Fruit fly (Drosophila melanogaster) whole organism, embryonic: ENCODE measurements around the gene CG11898.

Experiments used
- CG10209 ChIP-seq: fragments of 200-800 bp; sonication (Bioruptor generic); optimal IDR thresholded peaks from 3 replicates; lab custom pipeline; 2017; ENCODE audit warnings: missing biosample characterization, mild to moderate bottlenecking, missing genetic modification characterization, missing genetic modification reagents
- CG10267 ChIP-seq: fragments of 200-800 bp; sonication (Bioruptor generic); optimal IDR thresholded peaks from 2 replicates; lab custom pipeline; 2018; ENCODE audit warnings: missing biosample characterization, mild to moderate bottlenecking, missing genetic modification characterization, moderate library complexity
- CG10274 ChIP-seq: fragments of 200-800 bp; sonication (Bioruptor generic); optimal IDR thresholded peaks from 3 replicates; lab custom pipeline; 2017; ENCODE audit warnings: missing biosample characterization, mild to moderate bottlenecking, missing genetic modification characterization
- CG10959 ChIP-seq: fragments of 200-800 bp; sonication (Bioruptor generic); IDR thresholded peaks from 2 replicates; pipeline ENCODE4 v1.3.6; 2022; ENCODE audit warnings: missing biosample characterization, missing genetic modification characterization
- CG11560 ChIP-seq: fragments of 200-800 bp; sonication (Bioruptor generic); IDR thresholded peaks from 3 replicates; pipeline ENCODE4 v1.3.6; 2022; ENCODE audit warnings: missing biosample characterization, missing genetic modification characterization
- CG12299 ChIP-seq: fragments of 200-800 bp; sonication (Bioruptor generic); optimal IDR thresholded peaks from 2 replicates; lab custom pipeline; 2018; ENCODE audit warnings: missing biosample characterization, mild to moderate bottlenecking, missing genetic modification characterization
- CG13424 ChIP-seq: fragments of 200-800 bp; sonication (Bioruptor generic); optimal IDR thresholded peaks from 2 replicates; lab custom pipeline; 2019; ENCODE audit warnings: missing biosample characterization, mild to moderate bottlenecking, missing genetic modification characterization, moderate library complexity
- CG18599 ChIP-seq: fragments of 200-800 bp; sonication (Bioruptor generic); optimal IDR thresholded peaks from 3 replicates; lab custom pipeline; 2017; ENCODE audit warnings: missing biosample characterization, missing genetic modification characterization, mild to moderate bottlenecking, moderate library complexity, missing genetic modification reagents
- CG30020 ChIP-seq: fragments of 200-800 bp; optimal IDR thresholded peaks from 2 replicates; lab custom pipeline; 2019; ENCODE audit warnings: missing biosample characterization, mild to moderate bottlenecking, missing genetic modification characterization, moderate library complexity
- CG3281 ChIP-seq: fragments of 200-800 bp; sonication (Bioruptor generic); optimal IDR thresholded peaks from 3 replicates; lab custom pipeline; 2017; ENCODE audit warnings: missing biosample characterization, mild to moderate bottlenecking, missing genetic modification characterization
- CG4282 ChIP-seq: fragments of 200-800 bp; sonication (Bioruptor generic); optimal IDR thresholded peaks from 2 replicates; lab custom pipeline; 2016; ENCODE audit warnings: missing biosample characterization, missing genetic modification characterization
- CG5180 ChIP-seq: fragments of 200-800 bp; sonication (Bioruptor generic); optimal IDR thresholded peaks from 3 replicates; lab custom pipeline; 2017; ENCODE audit warnings: missing biosample characterization, missing genetic modification characterization, mild to moderate bottlenecking, moderate library complexity, missing genetic modification reagents
- CG6854 ChIP-seq: fragments of 200-800 bp; sonication (Bioruptor generic); optimal IDR thresholded peaks from 3 replicates; lab custom pipeline; 2017; ENCODE audit warnings: missing biosample characterization, mild to moderate bottlenecking, missing genetic modification characterization
- CG7372 ChIP-seq: fragments of 200-800 bp; sonication (Bioruptor generic); IDR thresholded peaks from 2 replicates; pipeline ENCODE4 v1.3.6; 2022; ENCODE audit warnings: missing biosample characterization, missing genetic modification characterization
- CG7786 ChIP-seq: fragments of 200-800 bp; sonication (Bioruptor generic); optimal IDR thresholded peaks from 2 replicates; lab custom pipeline; 2016; ENCODE audit warnings: missing biosample characterization, missing genetic modification characterization
- CG7987 ChIP-seq: fragments of 200-800 bp; sonication (Bioruptor generic); optimal IDR thresholded peaks from 2 replicates; lab custom pipeline; 2018; ENCODE audit warnings: missing biosample characterization, mild to moderate bottlenecking, missing genetic modification characterization, moderate library complexity
- CG9817 ChIP-seq: fragments of 200-800 bp; sonication (Bioruptor generic); optimal IDR thresholded peaks from 2 replicates; lab custom pipeline; 2018; ENCODE audit warnings: missing biosample characterization, mild to moderate bottlenecking, missing genetic modification characterization, moderate library complexity
- CG9932 ChIP-seq: fragments of 200-800 bp; sonication (Bioruptor generic); IDR thresholded peaks from 2 replicates; pipeline ENCODE4 v1.3.6; 2022; ENCODE audit warnings: missing biosample characterization, missing genetic modification characterization
- CoRest ChIP-seq: fragments of 200-800 bp; sonication (Bioruptor generic); optimal IDR thresholded peaks from 3 replicates; lab custom pipeline; 2018; ENCODE audit warnings: missing biosample characterization, mild to moderate bottlenecking, missing genetic modification characterization, moderate library complexity
- Fer2 ChIP-seq: fragments of 200-800 bp; sonication (Bioruptor generic); optimal IDR thresholded peaks from 2 replicates; lab custom pipeline; 2018; ENCODE audit warnings: missing biosample characterization, mild to moderate bottlenecking, missing genetic modification characterization, moderate library complexity
- GATAe ChIP-seq: fragments of 200-800 bp; sonication (Bioruptor generic); conservative IDR thresholded peaks from 2 replicates; pipeline ENCODE4 v1.3.6; 2022; ENCODE audit warnings: missing biosample characterization, missing genetic modification characterization
- HLH3B ChIP-seq: fragments of 200-800 bp; sonication (Bioruptor generic); IDR thresholded peaks from 2 replicates; pipeline ENCODE4 v1.3.6; 2022; ENCODE audit warnings: missing biosample characterization, missing genetic modification characterization
- HLH54F ChIP-seq: fragments of 200-800 bp; sonication (Bioruptor generic); optimal IDR thresholded peaks from 3 replicates; lab custom pipeline; 2016; ENCODE audit warnings: missing biosample characterization, missing genetic modification characterization
- Hsf ChIP-seq: fragments of 200-800 bp; sonication (Bioruptor generic); optimal IDR thresholded peaks from 3 replicates; lab custom pipeline; 2016; ENCODE audit warnings: missing biosample characterization, missing genetic modification characterization
- Jarid2 ChIP-seq: fragments of 200-800 bp; sonication (Bioruptor generic); optimal IDR thresholded peaks from 3 replicates; lab custom pipeline; 2017; ENCODE audit warnings: mild to moderate bottlenecking, missing biosample characterization, missing genetic modification reagents, missing genetic modification characterization
- Myb ChIP-seq: fragments of 200-800 bp; sonication (Bioruptor generic); optimal IDR thresholded peaks from 2 replicates; lab custom pipeline; 2016; ENCODE audit warnings: missing biosample characterization, missing genetic modification characterization
- NK7.1 ChIP-seq: fragments of 200-800 bp; sonication (Bioruptor generic); optimal IDR thresholded peaks from 3 replicates; lab custom pipeline; 2016; ENCODE audit warnings: missing biosample characterization, missing genetic modification characterization
- Neu2 ChIP-seq: fragments of 200-800 bp; sonication (Bioruptor generic); optimal IDR thresholded peaks from 3 replicates; lab custom pipeline; 2016; ENCODE audit warnings: missing biosample characterization, missing genetic modification characterization, borderline replicate concordance
- Oli ChIP-seq: fragments of 200-800 bp; sonication (Bioruptor generic); optimal IDR thresholded peaks from 2 replicates; lab custom pipeline; 2018; ENCODE audit warnings: missing biosample characterization, mild to moderate bottlenecking, missing genetic modification characterization, moderate library complexity
- Pdp1 ChIP-seq, 2 experiments: fragments of 200-800 bp; sonication (Bioruptor generic); optimal IDR thresholded peaks; 3 replicates each; lab custom pipeline; 2016; ENCODE audit warnings: missing biosample characterization in 2 of 2, missing genetic modification characterization in 2 of 2, mild to moderate bottlenecking in 1 of 2, moderate library complexity in 1 of 2
- Rfx ChIP-seq: fragments of 200-800 bp; sonication (Bioruptor generic); IDR thresholded peaks from 2 replicates; pipeline ENCODE4 v1.3.6; 2022; ENCODE audit warnings: missing biosample characterization, missing genetic modification characterization
- ap ChIP-seq: fragments of 200-800 bp; sonication (Bioruptor generic); IDR thresholded peaks from 2 replicates; pipeline ENCODE4 v1.3.6; 2022; ENCODE audit warnings: missing biosample characterization, missing genetic modification characterization
- br ChIP-seq: fragments of >200 bp; optimal IDR thresholded peaks from 2 replicates; lab custom pipeline; 2017
- cato ChIP-seq: fragments of 200-800 bp; sonication (Bioruptor generic); optimal IDR thresholded peaks from 2 replicates; lab custom pipeline; 2016; ENCODE audit warnings: missing biosample characterization, missing genetic modification characterization, borderline replicate concordance
- dmrt99B ChIP-seq: fragments of 200-800 bp; sonication (Bioruptor generic); optimal IDR thresholded peaks from 2 replicates; lab custom pipeline; 2018; ENCODE audit warnings: missing biosample characterization, mild to moderate bottlenecking, missing genetic modification characterization, moderate library complexity
- dysf ChIP-seq: fragments of 200-800 bp; sonication (Bioruptor generic); IDR thresholded peaks from 3 replicates; pipeline ENCODE4 v1.3.6; 2022; ENCODE audit warnings: missing biosample characterization, missing genetic modification characterization
- emc ChIP-seq: fragments of 200-800 bp; sonication (Bioruptor generic); optimal IDR thresholded peaks from 2 replicates; lab custom pipeline; 2016; ENCODE audit warnings: missing biosample characterization, missing genetic modification characterization
- fru ChIP-seq: fragments of >200 bp; optimal IDR thresholded peaks from 2 replicates; lab custom pipeline; 2017
- gro ChIP-seq: fragments of 200-800 bp; sonication (Bioruptor generic); optimal IDR thresholded peaks from 2 replicates; lab custom pipeline; 2016; ENCODE audit warnings: missing biosample characterization, missing genetic modification characterization
- lbe ChIP-seq: fragments of 200-800 bp; sonication (Bioruptor generic); optimal IDR thresholded peaks from 2 replicates; lab custom pipeline; 2016; ENCODE audit warnings: missing biosample characterization, mild to moderate bottlenecking, missing genetic modification characterization
- nerfin-1 ChIP-seq: fragments of 200-800 bp; sonication (Bioruptor generic); optimal IDR thresholded peaks from 3 replicates; lab custom pipeline; 2019; ENCODE audit warnings: missing biosample characterization, mild to moderate bottlenecking, missing genetic modification characterization, moderate library complexity
- rib ChIP-seq: fragments of 200-800 bp; sonication (Bioruptor generic); IDR thresholded peaks from 2 replicates; pipeline ENCODE4 v1.3.6; 2022; ENCODE audit warnings: missing biosample characterization, missing genetic modification characterization
- run ChIP-seq: fragments of 200-800 bp; sonication (Bioruptor generic); optimal IDR thresholded peaks from 3 replicates; lab custom pipeline; 2018; ENCODE audit warnings: missing biosample characterization, mild to moderate bottlenecking, missing genetic modification characterization
- sd ChIP-seq: fragments of 200-800 bp; sonication (Bioruptor generic); optimal IDR thresholded peaks from 3 replicates; lab custom pipeline; 2018; ENCODE audit warnings: missing biosample characterization, mild to moderate bottlenecking, missing genetic modification characterization, moderate library complexity
- slbo ChIP-seq: fragments of 200-800 bp; sonication (Bioruptor generic); IDR thresholded peaks from 2 replicates; pipeline ENCODE4 v1.3.6; 2022; ENCODE audit warnings: missing biosample characterization, missing genetic modification characterization
- toy ChIP-seq: fragments of 200-800 bp; sonication (Bioruptor generic); IDR thresholded peaks from 2 replicates; pipeline ENCODE4 v1.3.6; 2022; ENCODE audit warnings: missing biosample characterization, missing genetic modification characterization
- trem ChIP-seq: fragments of 200-800 bp; optimal IDR thresholded peaks from 3 replicates; lab custom pipeline; 2019; ENCODE audit warnings: missing biosample characterization, mild to moderate bottlenecking, missing genetic modification characterization, moderate library complexity
- z ChIP-seq: fragments of 200-800 bp; sonication (Bioruptor generic); IDR thresholded peaks from 3 replicates; pipeline ENCODE4 v1.3.6; 2022; ENCODE audit warnings: missing biosample characterization, missing genetic modification characterization
- zen ChIP-seq: fragments of 200-800 bp; sonication (Bioruptor generic); optimal IDR thresholded peaks from 3 replicates; lab custom pipeline; 2018; ENCODE audit warnings: missing biosample characterization, mild to moderate bottlenecking, missing genetic modification characterization, moderate library complexity

CG11898 gene

dm6 chr3R:29122817-29123611 lies 42.4 kb upstream of the CG11898 start, which contains the start of the genes yem and Ctl2 (continued):
- TF ChIP-seq CG30020 (tag; lab: Kevin White, UChicago) (peak; percentile 68), fru (lab: Kevin White, UChicago) (no peak), CG9817 (tag; lab: Kevin White, UChicago) (peak; percentile 67), gro (peak; percentile 84), CG18599 (GFP tag; lab: Kevin White, UChicago) (peak; percentile 69), z (GFP tag; lab: Robert Waterston, UW) (no peak), CG5180 (GFP tag; lab: Kevin White, UChicago) (no peak), HLH54F (GFP tag; lab: Kevin White, UChicago) (peak; percentile 93), Pdp1 (GFP tag; optimal IDR thresholded peaks at IDR 0.05; lab: Kevin White, UChicago) (peak; percentile 84 to 88), CG12299 (no peak), Myb (peak; percentile 78), lbe (GFP tag; lab: Kevin White, UChicago) (peak; percentile 41), rib (GFP tag; lab: Robert Waterston, UW) (peak; percentile 87), CG9932 (GFP tag; lab: Robert Waterston, UW) (peak; percentile 90), CG10274 (GFP tag; lab: Kevin White, UChicago) (peak; percentile 40), Jarid2 (GFP tag; lab: Kevin White, UChicago) (peak; percentile 93), slbo (peak; percentile 85), CG11560 (tag; lab: Robert Waterston, UW) (peak; percentile 32; the same call in 1 of the 3 replicates), CG7786 (GFP tag; lab: Kevin White, UChicago) (peak; percentile 86), Rfx (GFP tag; lab: Robert Waterston, UW) (peak; percentile 84), HLH3B (peak; percentile 39; the same call in 1 of the 2 replicates), nerfin-1 (tag; lab: Kevin White, UChicago) (peak; percentile 81), GATAe (GFP tag; lab: Robert Waterston, UW) (no peak), dmrt99B (tag; lab: Kevin White, UChicago) (peak; percentile 6), NK7.1 (GFP tag; lab: Kevin White, UChicago) (peak; percentile 42), toy (GFP tag; lab: Robert Waterston, UW) (no peak), zen (tag; lab: Kevin White, UChicago) (peak; percentile 40), CG10959 (peak; percentile 22; the same call in 1 of the 2 replicates), Neu2 (GFP tag; lab: Kevin White, UChicago) (peak; percentile 45), emc (GFP tag; lab: Kevin White, UChicago) (peak; percentile 55), ap (GFP tag; lab: Robert Waterston, UW) (no peak), CG4282 (GFP tag; lab: Kevin White, UChicago) (peak; percentile 55), CG6854 (GFP tag; lab: Kevin White, UChicago) (no peak), dysf (GFP tag; lab: Robert Waterston, UW) (peak; percentile 79), CG10267 (tag; lab: Kevin White, UChicago) (peak; percentile 95), CG3281 (peak; percentile 61), Fer2 (tag; lab: Kevin White, UChicago) (no peak), CG13424 (tag; lab: Kevin White, UChicago) (peak; percentile 71), CG7372 (GFP tag; lab: Robert Waterston, UW) (peak; percentile 24; the same call in 1 of the 2 replicates), br (lab: Kevin White, UChicago) (no peak), cato (GFP tag; lab: Kevin White, UChicago) (peak; percentile 57), run (tag; lab: Kevin White, UChicago) (no peak), Oli (tag; lab: Kevin White, UChicago) (peak; percentile 51), Hsf (GFP tag; lab: Kevin White, UChicago) (peak; percentile 85), trem (peak; percentile 48), sd (tag; lab: Kevin White, UChicago) (peak; percentile 100), CG10209 (GFP tag; lab: Kevin White, UChicago) (peak; percentile 46), CG7987 (peak; percentile 38), CoRest (tag; lab: Kevin White, UChicago) (peak; percentile 83)
